Fruit fly (Drosophila melanogaster): ENCODE data around the gene Scgbeta.

DNA sequence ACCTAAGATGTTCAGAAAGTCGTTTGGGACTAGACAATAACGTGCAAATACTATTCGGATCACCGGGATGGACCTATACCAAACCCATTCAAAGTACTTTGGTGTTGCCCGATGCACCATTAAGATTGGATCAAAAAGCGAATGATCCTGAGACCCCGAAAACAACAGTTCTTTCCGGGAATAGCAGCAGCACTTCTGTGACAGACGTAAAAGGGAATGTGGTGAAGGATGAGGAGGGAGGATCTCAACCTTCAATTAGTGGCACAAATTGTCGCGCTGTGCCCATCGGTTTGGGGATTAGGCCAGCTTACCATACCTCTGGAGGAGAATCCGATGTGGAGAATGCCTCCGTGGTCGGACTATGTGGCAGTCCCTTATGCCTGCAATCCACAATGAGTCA, 26.1 kb upstream of the Scgbeta start:
- TF ChIP-seq usp (GFP tag; optimal IDR thresholded peaks at IDR 0.05) (no peak), CG8478 (optimal IDR thresholded peaks at IDR 0.05) (no peak)
